Fruit fly (Drosophila melanogaster): ENCODE data around the gene amd.

Gene amd

DNA sequence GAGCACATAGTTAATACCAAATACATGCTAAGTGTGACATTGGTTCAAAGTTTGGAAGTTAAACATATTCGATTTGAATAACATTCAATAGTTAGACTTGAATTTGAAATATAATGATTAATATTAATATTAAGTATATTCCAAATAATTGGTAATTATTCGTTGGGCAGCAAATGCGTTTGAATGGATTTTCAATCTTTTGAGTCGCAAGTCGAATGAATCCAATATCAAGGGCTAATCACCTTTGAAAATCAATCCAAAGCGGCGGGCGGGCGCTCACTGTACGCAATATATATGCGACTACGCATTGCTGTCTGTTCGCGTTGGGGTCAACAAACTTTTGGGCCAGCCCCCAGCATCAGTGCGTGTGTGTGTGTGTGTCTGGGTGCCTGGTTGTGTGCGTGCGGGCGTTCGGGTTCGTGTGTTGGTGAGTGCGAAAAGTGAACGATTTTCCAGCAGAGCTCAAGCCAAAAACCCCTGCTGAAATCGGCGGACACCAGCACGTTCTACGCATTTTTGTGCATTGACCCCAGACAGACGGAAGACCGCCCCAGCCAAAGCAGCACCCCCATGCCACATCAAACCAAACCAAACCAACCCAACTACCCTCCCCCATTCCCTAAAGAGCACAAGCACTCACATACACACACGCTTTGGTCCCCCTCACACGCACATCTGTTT, 28.5 kb downstream of the amd start (continued):
- peak; percentile 6 for TF ChIP-seq CG8388 (GFP tag; optimal IDR thresholded peaks at IDR 0.05)

DNA sequence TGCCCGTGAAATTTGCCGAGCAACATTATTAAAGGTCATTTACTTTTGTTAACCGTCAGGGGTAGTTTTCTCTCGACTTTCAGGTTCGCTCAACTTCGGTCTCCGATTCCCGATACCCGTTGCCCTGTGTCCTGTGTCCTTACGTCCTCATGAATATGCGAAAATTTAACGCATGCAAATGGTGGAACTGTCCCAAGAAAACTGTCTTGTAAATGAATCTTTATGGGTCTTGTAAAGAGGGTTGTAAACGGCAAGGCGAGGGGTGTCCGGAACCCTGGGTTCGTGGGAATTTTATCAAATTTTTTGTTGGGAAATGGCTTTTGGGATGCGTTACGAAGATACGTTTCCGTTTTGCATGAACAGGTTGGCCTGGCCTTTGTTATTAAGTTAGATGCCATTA, 29.8 kb downstream of the amd start:
- TF ChIP-seq CG2116 (GFP tag; optimal IDR thresholded peaks at IDR 0.05), result no peak
- TF ChIP-seq Sox100B (GFP tag; optimal IDR thresholded peaks at IDR 0.05), result no peak
- no peak for TF ChIP-seq CG18262 (tag; optimal IDR thresholded peaks at IDR 0.05)
- TF ChIP-seq Meics (GFP tag; optimal IDR thresholded peaks at IDR 0.05), result no peak
- no peak for TF ChIP-seq tna (GFP tag; IDR thresholded peaks at IDR 0.05; ENCODE audit: partially characterized antibody)
- TF ChIP-seq Spps (tag; optimal IDR thresholded peaks at IDR 0.05), result no peak
- peak; percentile 87 for TF ChIP-seq cad (GFP tag; optimal IDR thresholded peaks at IDR 0.05)
- no peak for TF ChIP-seq CG7271 (tag; optimal IDR thresholded peaks at IDR 0.05)
- no peak for TF ChIP-seq chif (GFP tag; optimal IDR thresholded peaks at IDR 0.05)
- peak; percentile 69 for TF ChIP-seq vvl (GFP tag; IDR thresholded peaks at IDR 0.05)
- no peak for TF ChIP-seq Chrac-16 (GFP tag; optimal IDR thresholded peaks at IDR 0.05)
- TF ChIP-seq NC2β (GFP tag; optimal IDR thresholded peaks at IDR 0.05), result no peak
- TF ChIP-seq amos (GFP tag; IDR thresholded peaks at IDR 0.05; ENCODE audit: partially characterized antibody), result no peak
- no peak for TF ChIP-seq CG3726 (GFP tag; IDR thresholded peaks at IDR 0.05)
- no peak for TF ChIP-seq CG16813 (GFP tag; IDR thresholded peaks at IDR 0.05; ENCODE audit: partially characterized antibody)
- no peak for TF ChIP-seq grn (GFP tag; optimal IDR thresholded peaks at IDR 0.05)
- no peak for TF ChIP-seq CG10543 (GFP tag; optimal IDR thresholded peaks at IDR 0.05)
- TF ChIP-seq Nf-YA (GFP tag; IDR thresholded peaks at IDR 0.05), result no peak
- no peak for TF ChIP-seq Nf-YC (tag; optimal IDR thresholded peaks at IDR 0.05)
- TF ChIP-seq her (GFP tag; optimal IDR thresholded peaks at IDR 0.05), result no peak
- no peak for TF ChIP-seq H2.0 (GFP tag; IDR thresholded peaks at IDR 0.05)
- no peak for TF ChIP-seq kay (GFP tag; optimal IDR thresholded peaks at IDR 0.05)
- no peak for TF ChIP-seq Fer1 (GFP tag; optimal IDR thresholded peaks at IDR 0.05)
- TF ChIP-seq CG11723 (GFP tag; optimal IDR thresholded peaks at IDR 0.05), result no peak
- no peak for TF ChIP-seq CG11093 (GFP tag; IDR thresholded peaks at IDR 0.05)
- no peak for TF ChIP-seq wdn (GFP tag; IDR thresholded peaks at IDR 0.05)
- TF ChIP-seq sc (optimal IDR thresholded peaks at IDR 0.05), result no peak
- TF ChIP-seq sc (GFP tag; optimal IDR thresholded peaks at IDR 0.05), result no peak
- TF ChIP-seq chinmo (GFP tag; IDR thresholded peaks at IDR 0.05; ENCODE audit: partially characterized antibody), result 0 out of 4 replicates have a peak, but pooled peaks have one; percentile 49
- TF ChIP-seq exex (tag; optimal IDR thresholded peaks at IDR 0.05), result no peak
- TF ChIP-seq Hey (tag; optimal IDR thresholded peaks at IDR 0.05), result no peak
- TF ChIP-seq CG10979 (tag; optimal IDR thresholded peaks at IDR 0.05), result no peak
- TF ChIP-seq Ptx1 (GFP tag; IDR thresholded peaks at IDR 0.05), result no peak
- no peak for TF ChIP-seq CG7556 (GFP tag; optimal IDR thresholded peaks at IDR 0.05)
- no peak for TF ChIP-seq Jarid2 (GFP tag; optimal IDR thresholded peaks at IDR 0.05)
- TF ChIP-seq CG13287 (GFP tag; IDR thresholded peaks at IDR 0.05; ENCODE audit: partially characterized antibody), result no peak
- no peak for TF ChIP-seq kah (GFP tag; optimal IDR thresholded peaks at IDR 0.05)
- TF ChIP-seq Abd-B (GFP tag; optimal IDR thresholded peaks at IDR 0.05), result no peak
- TF ChIP-seq CG2678 (tag; optimal IDR thresholded peaks at IDR 0.05), result no peak
- no peak for TF ChIP-seq Gug (GFP tag; IDR thresholded peaks at IDR 0.05)
- no peak for TF ChIP-seq wek (GFP tag; optimal IDR thresholded peaks at IDR 0.05)
- no peak for TF ChIP-seq kni (GFP tag; optimal IDR thresholded peaks at IDR 0.05)
- TF ChIP-seq NK7.1 (GFP tag; optimal IDR thresholded peaks at IDR 0.05), result no peak
- no peak for TF ChIP-seq CG7987 (GFP tag; optimal IDR thresholded peaks at IDR 0.05)
- TF ChIP-seq Ada2b (GFP tag; IDR thresholded peaks at IDR 0.05), result no peak
- TF ChIP-seq nerfin-1 (tag; optimal IDR thresholded peaks at IDR 0.05), result peak; percentile 14
- TF ChIP-seq Taf1 (GFP tag; IDR thresholded peaks at IDR 0.05), result no peak
- TF ChIP-seq CG11247 (GFP tag; IDR thresholded peaks at IDR 0.05), result no peak
